Worm (Caenorhabditis elegans) whole organism, L1 larva: ENCODE results near the gene F58F6.6.

Experiments used
- Y116A8C.19 ChIP-seq: sonication (generic microtip); optimal IDR thresholded peaks from 2 replicates; lab custom pipeline; 2016; ENCODE audit warnings: missing compliant biosample characterization, missing genetic modification characterization, borderline replicate concordance
- aha-1 ChIP-seq: fragments of 150-350 bp; optimal IDR thresholded peaks from 2 replicates; lab custom pipeline; 2014; ENCODE audit warnings: missing biosample characterization, missing genetic modification characterization
- aly-2 ChIP-seq: fragments of 150-350 bp; optimal IDR thresholded peaks from 2 replicates; lab custom pipeline; 2014; ENCODE audit warnings: missing biosample characterization, missing genetic modification characterization
- blmp-1 ChIP-seq: fragments of 150-350 bp; optimal IDR thresholded peaks from 2 replicates; lab custom pipeline; 2014; ENCODE audit warnings: missing biosample characterization, missing genetic modification characterization
- ces-1 ChIP-seq: fragments of 150-350 bp; optimal IDR thresholded peaks from 2 replicates; lab custom pipeline; 2014; ENCODE audit warnings: missing biosample characterization, missing genetic modification reagents, missing genetic modification characterization
- elt-2 ChIP-seq: sonication (generic microtip); optimal IDR thresholded peaks from 2 replicates; lab custom pipeline; 2016; ENCODE audit warnings: missing genetic modification characterization, mild to moderate bottlenecking, inconsistent platforms, missing compliant biosample characterization, missing genetic modification reagents
- fkh-8 ChIP-seq: sonication (generic microtip); optimal IDR thresholded peaks from 2 replicates; lab custom pipeline; 2016; ENCODE audit warnings: mild to moderate bottlenecking, missing genetic modification characterization, missing compliant biosample characterization
- grh-1 ChIP-seq: fragments of 200-800 bp; sonication (Bioruptor generic); IDR thresholded peaks from 2 replicates; pipeline ENCODE4 v1.3.6; 2022; ENCODE audit warnings: missing genetic modification reagents, missing genetic modification characterization, missing compliant biosample characterization
- irx-1 ChIP-seq: sonication (generic microtip); optimal IDR thresholded peaks from 2 replicates; lab custom pipeline; 2016; ENCODE audit warnings: missing genetic modification characterization, missing compliant biosample characterization
- jun-1 ChIP-seq: fragments of 150-350 bp; optimal IDR thresholded peaks from 2 replicates; lab custom pipeline; 2014; ENCODE audit warnings: missing biosample characterization, missing genetic modification reagents, missing genetic modification characterization
- lin-35 ChIP-seq, 2 experiments: fragments of 150-350 bp; optimal IDR thresholded peaks; 2 replicates each; lab custom pipeline; 2014; ENCODE audit warnings: missing biosample characterization in 2 of 2, missing genetic modification characterization in 2 of 2, missing genetic modification reagents in 2 of 2
- mdl-1 ChIP-seq, 2 experiments: fragments of 150-350 bp; optimal IDR thresholded peaks; 2 replicates each; lab custom pipeline; 2014 to 2017; ENCODE audit warnings: missing biosample characterization in 2 of 2, missing genetic modification characterization in 2 of 2, inconsistent platforms in 1 of 2
- mep-1 ChIP-seq: fragments of 150-350 bp; optimal IDR thresholded peaks from 2 replicates; lab custom pipeline; 2014; ENCODE audit warnings: missing biosample characterization, missing genetic modification characterization
- nhr-19 ChIP-seq: fragments of 200-800 bp; sonication (Bioruptor generic); conservative IDR thresholded peaks from 2 replicates; pipeline ENCODE4 v1.3.6; 2022; ENCODE audit warnings: missing genetic modification characterization, missing compliant biosample characterization
- nhr-28 ChIP-seq: fragments of 150-350 bp; optimal IDR thresholded peaks from 2 replicates; lab custom pipeline; 2014; ENCODE audit warnings: missing biosample characterization, missing genetic modification characterization
- nhr-77 ChIP-seq: fragments of 150-350 bp; optimal IDR thresholded peaks from 2 replicates; lab custom pipeline; 2014; ENCODE audit warnings: missing biosample characterization, missing genetic modification characterization
- pax-3 ChIP-seq: fragments of 200-800 bp; sonication (Bioruptor generic); optimal IDR thresholded peaks from 2 replicates; lab custom pipeline; 2018; ENCODE audit warnings: mild to moderate bottlenecking, missing genetic modification characterization, moderate library complexity, missing compliant biosample characterization
- pqm-1 ChIP-seq: sonication (generic microtip); optimal IDR thresholded peaks from 3 replicates; lab custom pipeline; 2017; ENCODE audit warnings: missing biosample characterization, missing genetic modification characterization
- tlp-1 ChIP-seq: fragments of 150-350 bp; optimal IDR thresholded peaks from 2 replicates; lab custom pipeline; 2014; ENCODE audit warnings: missing biosample characterization, missing genetic modification characterization
- unc-62 ChIP-seq: fragments of 150-350 bp; optimal IDR thresholded peaks from 2 replicates; lab custom pipeline; 2014; ENCODE audit warnings: missing biosample characterization, missing genetic modification reagents, missing genetic modification characterization
- unc-86 ChIP-seq: sonication (generic microtip); optimal IDR thresholded peaks from 2 replicates; lab custom pipeline; 2016; ENCODE audit warnings: missing genetic modification characterization, missing compliant biosample characterization
- ztf-4 ChIP-seq: fragments of 150-350 bp; optimal IDR thresholded peaks from 2 replicates; lab custom pipeline; 2014; ENCODE audit warnings: missing biosample characterization, missing genetic modification characterization

Gene F58F6.6

ce11 chrIV:1389021-1389420 lies 48.1 kb downstream of the F58F6.6 start (continued):
- no peak for TF ChIP-seq ces-1 (GFP tag; lab: Kevin White, UChicago)
- no peak for TF ChIP-seq unc-86
- TF ChIP-seq mdl-1 (tag; optimal IDR thresholded peaks at IDR 0.05; lab: Kevin White, UChicago): peak in 1 of 2 experiments; percentile 3
- no peak for TF ChIP-seq aly-2 (tag; lab: Kevin White, UChicago)
- no peak for TF ChIP-seq fkh-8 (tag; lab: Kevin White, UChicago)
- TF ChIP-seq, all 84 proteins: peak for 16

ce11 chrIV:1389599-1389998 lies 48.7 kb downstream of the F58F6.6 start:
- TF ChIP-seq elt-2 (tag; lab: Kevin White, UChicago) (peak; percentile 42), lin-35 (GFP tag; optimal IDR thresholded peaks at IDR 0.05; lab: Kevin White, UChicago) (no peak)
- TF ChIP-seq, all 84 proteins: peak for 1

- TF ChIP-seq pqm-1 (no peak), nhr-19 (GFP tag; lab: Robert Waterston, UW) (no peak), mep-1 (tag; lab: Kevin White, UChicago) (no peak), tlp-1 (tag; lab: Kevin White, UChicago) (no peak), Y116A8C.19 (no peak), jun-1 (tag; lab: Kevin White, UChicago) (no peak), nhr-28 (tag; lab: Kevin White, UChicago) (no peak), blmp-1 (tag; lab: Kevin White, UChicago) (no peak), elt-2 (tag; lab: Kevin White, UChicago) (no peak), irx-1 (tag; lab: Kevin White, UChicago) (no peak), unc-62 (GFP tag; lab: Kevin White, UChicago) (no peak)
Observed at ce11 chrIV:1390102-1390501, 49.2 kb downstream of the F58F6.6 start.

DNA sequence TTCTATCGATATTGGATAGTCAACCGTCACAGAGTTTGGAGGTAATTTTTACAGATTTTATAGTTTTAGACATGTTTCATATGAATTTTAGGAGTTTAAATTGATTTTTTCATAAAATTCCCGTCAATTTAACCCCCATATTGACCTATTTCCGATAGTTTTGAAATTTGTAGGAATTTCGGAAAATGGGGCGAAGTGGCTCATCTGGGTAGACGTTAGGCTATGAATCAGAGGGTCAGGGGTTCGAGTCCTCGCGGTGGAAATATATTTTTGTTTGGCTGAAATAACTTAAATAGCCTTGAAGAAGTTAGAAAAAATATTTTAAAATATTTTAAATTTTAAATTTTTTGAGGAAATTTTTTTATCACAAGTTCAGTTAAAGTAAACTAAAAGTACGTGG lies 50.6 kb downstream of the F58F6.6 start:
- TF ChIP-seq nhr-77 (no peak), aha-1 (no peak), grh-1 (GFP tag; lab: Robert Waterston, UW) (0 out of 2 replicates have a peak, but pooled peaks have one; percentile 21), ces-1 (GFP tag; lab: Kevin White, UChicago) (no peak), pax-3 (tag; lab: Kevin White, UChicago) (no peak), ztf-4 (no peak)
